Fruit fly (Drosophila melanogaster) whole organism, embryonic: Measurements from ENCODE around the gene CG17930.

ENCODE experiments used
- Bgb ChIP-seq: fragments of 200-800 bp; sonication (Bioruptor generic); IDR thresholded peaks from 2 replicates; pipeline ENCODE4 v1.3.6; 2022; ENCODE audit warnings: missing biosample characterization, missing genetic modification characterization; ENCODE audit not compliant: partially characterized antibody
- BtbVII ChIP-seq: fragments of 200-800 bp; sonication (Bioruptor generic); optimal IDR thresholded peaks from 3 replicates; lab custom pipeline; 2017; ENCODE audit warnings: missing biosample characterization, mild to moderate bottlenecking, missing genetic modification characterization
- Bteb2 ChIP-seq: fragments of 200-800 bp; sonication (Bioruptor generic); optimal IDR thresholded peaks from 2 replicates; lab custom pipeline; 2016; ENCODE audit warnings: missing biosample characterization, missing genetic modification characterization
- CG15514 ChIP-seq: fragments of 200-800 bp; sonication (Bioruptor generic); optimal IDR thresholded peaks from 3 replicates; lab custom pipeline; 2017; ENCODE audit warnings: missing biosample characterization, missing genetic modification characterization, mild to moderate bottlenecking, moderate library complexity, missing genetic modification reagents
- CG17568 ChIP-seq: fragments of 200-800 bp; sonication (Bioruptor generic); optimal IDR thresholded peaks from 2 replicates; lab custom pipeline; 2018; ENCODE audit warnings: missing biosample characterization, mild to moderate bottlenecking, missing genetic modification characterization, moderate library complexity
- CG2129 ChIP-seq: fragments of 200-800 bp; sonication (Bioruptor generic); IDR thresholded peaks from 2 replicates; pipeline ENCODE4 v1.3.6; 2022; ENCODE audit warnings: missing biosample characterization, missing genetic modification characterization; ENCODE audit not compliant: partially characterized antibody
- CG31224 ChIP-seq: fragments of 200-800 bp; sonication (Bioruptor generic); IDR thresholded peaks from 2 replicates; pipeline ENCODE4 v1.3.6; 2022; ENCODE audit warnings: missing biosample characterization, missing genetic modification characterization
- CG31441 ChIP-seq: fragments of 200-800 bp; sonication (Bioruptor generic); IDR thresholded peaks from 2 replicates; pipeline ENCODE4 v1.3.6; 2022; ENCODE audit warnings: missing biosample characterization, missing genetic modification characterization
- CG32767 ChIP-seq: fragments of 200-800 bp; sonication (Bioruptor generic); IDR thresholded peaks from 2 replicates; pipeline ENCODE4 v1.3.6; 2022; ENCODE audit warnings: missing biosample characterization, missing genetic modification characterization
- CG32772 ChIP-seq: fragments of 200-800 bp; sonication (Bioruptor generic); IDR thresholded peaks from 2 replicates; pipeline ENCODE4 v1.3.6; 2022; ENCODE audit warnings: missing biosample characterization, missing genetic modification characterization
- CG3838 ChIP-seq: fragments of 200-800 bp; sonication (Bioruptor generic); optimal IDR thresholded peaks from 3 replicates; lab custom pipeline; 2016; ENCODE audit warnings: missing biosample characterization, missing genetic modification characterization
- CG4707 ChIP-seq: fragments of 200-800 bp; sonication (Bioruptor generic); optimal IDR thresholded peaks from 2 replicates; lab custom pipeline; 2018; ENCODE audit warnings: missing biosample characterization, mild to moderate bottlenecking, missing genetic modification characterization, moderate library complexity
- CG6254 ChIP-seq: fragments of 200-800 bp; sonication (Bioruptor generic); optimal IDR thresholded peaks from 3 replicates; lab custom pipeline; 2017; ENCODE audit warnings: mild to moderate bottlenecking, missing biosample characterization, missing genetic modification reagents, missing genetic modification characterization
- CG6683 ChIP-seq: fragments of 200-800 bp; sonication (Bioruptor generic); optimal IDR thresholded peaks from 2 replicates; lab custom pipeline; 2017; ENCODE audit warnings: missing biosample characterization, mild to moderate bottlenecking, missing genetic modification characterization, missing genetic modification reagents
- CG6765 ChIP-seq: fragments of 200-800 bp; sonication (Bioruptor generic); optimal IDR thresholded peaks from 3 replicates; lab custom pipeline; 2017; ENCODE audit warnings: missing biosample characterization, mild to moderate bottlenecking, missing genetic modification characterization
- CG8089 ChIP-seq: fragments of 200-800 bp; sonication (Bioruptor generic); optimal IDR thresholded peaks from 3 replicates; lab custom pipeline; 2016; ENCODE audit warnings: missing biosample characterization, missing genetic modification characterization
- CG8290 ChIP-seq, 3 experiments: fragments of 200-800 bp; sonication (Bioruptor generic); optimal IDR thresholded peaks; 2 replicates each; lab custom pipeline; 2016 to 2019; ENCODE audit warnings: missing biosample characterization in 3 of 3, missing genetic modification characterization in 3 of 3, mild to moderate bottlenecking in 2 of 3, moderate library complexity in 1 of 3
- CHES-1-like ChIP-seq: fragments of 200-800 bp; sonication (Bioruptor generic); optimal IDR thresholded peaks from 2 replicates; lab custom pipeline; 2016; ENCODE audit warnings: missing biosample characterization, missing genetic modification characterization
- CoRest ChIP-seq: fragments of 200-800 bp; sonication (Bioruptor generic); optimal IDR thresholded peaks from 3 replicates; lab custom pipeline; 2018; ENCODE audit warnings: missing biosample characterization, mild to moderate bottlenecking, missing genetic modification characterization, moderate library complexity
- Dfd ChIP-seq, 2 experiments: fragments of >200 bp; optimal IDR thresholded peaks; 2 replicates each; lab custom pipeline; 2017; ENCODE audit warnings: missing biosample characterization in 2 of 2, missing genetic modification characterization in 2 of 2
- Ets97D ChIP-seq: fragments of 200-800 bp; sonication (Bioruptor generic); optimal IDR thresholded peaks from 3 replicates; lab custom pipeline; 2016; ENCODE audit warnings: missing biosample characterization, missing genetic modification characterization
- H15 ChIP-seq: fragments of 200-800 bp; sonication (Bioruptor generic); IDR thresholded peaks from 3 replicates; pipeline ENCODE4 v1.3.6; 2022; ENCODE audit warnings: missing biosample characterization, missing genetic modification characterization
- Mad ChIP-seq: fragments of 200-800 bp; sonication (Bioruptor generic); optimal IDR thresholded peaks from 2 replicates; lab custom pipeline; 2016; ENCODE audit warnings: missing biosample characterization, missing genetic modification characterization
- Med ChIP-seq: fragments of 200-800 bp; sonication (Bioruptor generic); peaks from one replicate; lab custom pipeline; 2016; ENCODE audit warnings: missing biosample characterization, missing genetic modification characterization, mild to moderate bottlenecking, inconsistent platforms, moderate library complexity
- Mrtf ChIP-seq: fragments of 200-800 bp; sonication (Bioruptor generic); IDR thresholded peaks from 3 replicates; pipeline ENCODE4 v1.3.6; 2022; ENCODE audit warnings: missing biosample characterization, missing genetic modification characterization
- NC2α ChIP-seq: fragments of 200-800 bp; sonication (Bioruptor generic); optimal IDR thresholded peaks from 2 replicates; lab custom pipeline; 2016; ENCODE audit warnings: missing biosample characterization, missing genetic modification characterization
- Nf-YB ChIP-seq: fragments of 200-800 bp; sonication (Bioruptor generic); optimal IDR thresholded peaks from 3 replicates; lab custom pipeline; 2019; ENCODE audit warnings: missing biosample characterization, mild to moderate bottlenecking, missing genetic modification characterization, moderate library complexity
- PHDP ChIP-seq: fragments of 200-800 bp; sonication (Bioruptor generic); optimal IDR thresholded peaks from 3 replicates; lab custom pipeline; 2018; ENCODE audit warnings: missing biosample characterization, mild to moderate bottlenecking, missing genetic modification characterization, moderate library complexity
- Rx ChIP-seq: fragments of 200-800 bp; sonication (Bioruptor generic); IDR thresholded peaks from 2 replicates; pipeline ENCODE4 v1.3.6; 2022; ENCODE audit warnings: missing biosample characterization, missing genetic modification characterization
- Sin3A ChIP-seq: fragments of >200 bp; optimal IDR thresholded peaks from 2 replicates; lab custom pipeline; 2018
- Vsx1 ChIP-seq: fragments of 200-800 bp; sonication (Bioruptor generic); optimal IDR thresholded peaks from 2 replicates; lab custom pipeline; 2017; ENCODE audit warnings: missing biosample characterization, mild to moderate bottlenecking, missing genetic modification characterization, missing genetic modification reagents
- bbx ChIP-seq: fragments of 200-800 bp; sonication (Bioruptor generic); IDR thresholded peaks from 2 replicates; pipeline ENCODE4 v1.3.6; 2022; ENCODE audit warnings: missing biosample characterization, missing genetic modification characterization; ENCODE audit not compliant: partially characterized antibody
- dpn ChIP-seq, 2 experiments: fragments of 200-800 bp; sonication (Bioruptor generic); optimal IDR thresholded peaks; 3 replicates each; lab custom pipeline; 2016; ENCODE audit warnings: missing biosample characterization in 2 of 2, missing genetic modification characterization in 2 of 2
- ewg ChIP-seq: fragments of 200-800 bp; sonication (Bioruptor generic); optimal IDR thresholded peaks from 3 replicates; lab custom pipeline; 2017; ENCODE audit warnings: mild to moderate bottlenecking, missing biosample characterization, missing genetic modification reagents, missing genetic modification characterization
- fu2 ChIP-seq: fragments of 200-800 bp; sonication (Bioruptor generic); optimal IDR thresholded peaks from 2 replicates; lab custom pipeline; 2016; ENCODE audit warnings: missing biosample characterization, missing genetic modification characterization
- gem ChIP-seq: fragments of 200-800 bp; sonication (Bioruptor generic); optimal IDR thresholded peaks from 2 replicates; lab custom pipeline; 2019; ENCODE audit warnings: missing biosample characterization, mild to moderate bottlenecking, missing genetic modification characterization, moderate library complexity
- grn ChIP-seq: fragments of 200-800 bp; sonication (Bioruptor generic); optimal IDR thresholded peaks from 3 replicates; lab custom pipeline; 2017; ENCODE audit warnings: missing biosample characterization, missing genetic modification characterization
- gro ChIP-seq: fragments of 200-800 bp; sonication (Bioruptor generic); optimal IDR thresholded peaks from 2 replicates; lab custom pipeline; 2016; ENCODE audit warnings: missing biosample characterization, missing genetic modification characterization
- jigr1 ChIP-seq: fragments of 200-800 bp; sonication (Bioruptor generic); IDR thresholded peaks from 3 replicates; pipeline ENCODE4 v1.3.6; 2022; ENCODE audit warnings: missing biosample characterization, missing genetic modification characterization
- kah ChIP-seq: fragments of 200-800 bp; sonication (Bioruptor generic); optimal IDR thresholded peaks from 2 replicates; lab custom pipeline; 2018; ENCODE audit warnings: missing biosample characterization, mild to moderate bottlenecking, missing genetic modification characterization
- nmo ChIP-seq: fragments of 200-800 bp; sonication (Bioruptor generic); optimal IDR thresholded peaks from 2 replicates; lab custom pipeline; 2018; ENCODE audit warnings: missing biosample characterization, mild to moderate bottlenecking, missing genetic modification characterization, moderate library complexity
- onecut ChIP-seq: fragments of 200-800 bp; sonication (Bioruptor generic); IDR thresholded peaks from 2 replicates; pipeline ENCODE4 v1.3.6; 2022; ENCODE audit warnings: missing biosample characterization, missing genetic modification characterization
- pb ChIP-seq: fragments of 200-800 bp; sonication (Bioruptor generic); optimal IDR thresholded peaks from 3 replicates; lab custom pipeline; 2016; ENCODE audit warnings: missing biosample characterization, missing genetic modification characterization
- peb ChIP-seq: fragments of 200-800 bp; sonication (Bioruptor generic); IDR thresholded peaks from 2 replicates; pipeline ENCODE4 v1.3.6; 2022; ENCODE audit warnings: missing biosample characterization, missing genetic modification characterization
- pros ChIP-seq: fragments of 200-800 bp; sonication (Bioruptor generic); optimal IDR thresholded peaks from 3 replicates; lab custom pipeline; 2019; ENCODE audit warnings: missing biosample characterization, mild to moderate bottlenecking, missing genetic modification characterization, moderate library complexity
- row ChIP-seq: fragments of 200-800 bp; sonication (Bioruptor generic); IDR thresholded peaks from 3 replicates; pipeline ENCODE4 v1.3.6; 2022; ENCODE audit warnings: missing biosample characterization, missing genetic modification characterization
- sc ChIP-seq, 3 experiments: fragments of >200 bp in 2 of 3; fragments of 200-800 bp in 1 of 3; sonication (Bioruptor generic) in 1 of 3; optimal IDR thresholded peaks; 2 replicates in 2 of 3; 3 replicates in 1 of 3; lab custom pipeline; 2017; ENCODE audit warnings: mild to moderate bottlenecking in 1 of 3, missing biosample characterization in 1 of 3, missing genetic modification characterization in 1 of 3, missing genetic modification reagents in 1 of 3
- sima ChIP-seq: fragments of 200-800 bp; sonication (Bioruptor generic); optimal IDR thresholded peaks from 2 replicates; lab custom pipeline; 2016; ENCODE audit warnings: missing biosample characterization, missing genetic modification characterization
- stwl ChIP-seq: fragments of 200-800 bp; sonication (Bioruptor generic); optimal IDR thresholded peaks from 3 replicates; lab custom pipeline; 2018; ENCODE audit warnings: missing biosample characterization, mild to moderate bottlenecking, missing genetic modification characterization, moderate library complexity
- zen ChIP-seq: fragments of 200-800 bp; sonication (Bioruptor generic); optimal IDR thresholded peaks from 3 replicates; lab custom pipeline; 2018; ENCODE audit warnings: missing biosample characterization, mild to moderate bottlenecking, missing genetic modification characterization, moderate library complexity

The CG17930 gene

DNA sequence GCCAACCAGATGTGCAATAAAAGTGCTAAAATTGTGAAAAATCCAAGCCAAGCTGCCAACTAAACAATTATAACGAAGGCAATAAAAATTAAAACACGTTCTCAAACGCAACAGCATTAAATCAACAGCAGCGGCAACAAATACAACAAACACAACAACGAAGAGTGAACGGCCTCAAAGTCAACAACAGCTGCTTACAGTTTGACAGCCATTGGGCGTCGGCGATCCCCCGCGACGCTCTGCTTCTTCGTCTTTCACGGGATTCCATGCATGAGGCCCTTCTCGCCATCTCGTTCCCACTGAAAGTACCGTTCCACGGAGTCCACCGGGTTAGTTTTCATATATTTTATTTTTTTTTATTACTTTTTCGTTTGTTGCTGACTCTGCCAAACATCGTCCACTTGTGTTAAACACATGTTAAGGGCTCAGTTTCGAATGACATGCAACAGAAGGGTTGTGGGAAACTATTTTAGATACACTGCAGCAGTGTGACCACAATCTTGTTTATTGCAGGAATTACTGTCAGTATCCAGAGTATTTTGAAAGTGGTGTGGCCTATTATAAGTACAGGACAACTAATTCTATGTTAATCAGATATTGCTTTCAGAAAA lies 45.5 kb upstream of the CG17930 start (continued):
- no peak for TF ChIP-seq jigr1 (GFP tag; lab: Robert Waterston, UW)
- TF ChIP-seq CG6254 = peak; percentile 11
- TF ChIP-seq CG4707 = no peak
- no peak for TF ChIP-seq sc (optimal IDR thresholded peaks at IDR 0.05; lab: Kevin White, UChicago)
- TF ChIP-seq sc (GFP tag; optimal IDR thresholded peaks at IDR 0.05; lab: Kevin White, UChicago) = peak; percentile 24
- TF ChIP-seq sima (GFP tag; lab: Kevin White, UChicago) = no peak
- no peak for TF ChIP-seq CG2129 (GFP tag; lab: Robert Waterston, UW)
- no peak for TF ChIP-seq CG15514 (GFP tag; lab: Kevin White, UChicago)
- TF ChIP-seq pros (GFP tag; lab: Kevin White, UChicago) = peak; percentile 68
- TF ChIP-seq Ets97D (GFP tag; lab: Kevin White, UChicago) = no peak
- TF ChIP-seq CHES-1-like = peak; percentile 0
- peak; percentile 72 for TF ChIP-seq Med (GFP tag; lab: Kevin White, UChicago)
- peak in 1 of 2 experiments; percentile 7 for TF ChIP-seq dpn (GFP tag; optimal IDR thresholded peaks at IDR 0.05; lab: Kevin White, UChicago)
- no peak for TF ChIP-seq Rx
- TF ChIP-seq zen (tag; lab: Kevin White, UChicago) = no peak
- no peak for TF ChIP-seq Vsx1 (GFP tag; lab: Kevin White, UChicago)
- TF ChIP-seq Dfd (GFP tag; optimal IDR thresholded peaks at IDR 0.05; lab: Kevin White, UChicago) = no peak
- TF ChIP-seq H15 (GFP tag; lab: Robert Waterston, UW) = no peak
- TF ChIP-seq grn = no peak
- peak; percentile 46 for TF ChIP-seq CG8290 (GFP tag; optimal IDR thresholded peaks at IDR 0.05; lab: Kevin White, UChicago)
- TF ChIP-seq CG8290 (tag; optimal IDR thresholded peaks at IDR 0.05; lab: Kevin White, UChicago) = peak; percentile 19 to 35
- peak; percentile 8 for TF ChIP-seq Mad (GFP tag; lab: Kevin White, UChicago)
- peak; percentile 33; the same call in 1 of the 2 replicates for TF ChIP-seq CG32767 (GFP tag; lab: Robert Waterston, UW)
- TF ChIP-seq Bteb2 (GFP tag; lab: Kevin White, UChicago) = no peak
- no peak for TF ChIP-seq CG31224 (GFP tag; lab: Robert Waterston, UW)
- no peak for TF ChIP-seq Sin3A
- peak; percentile 98 for TF ChIP-seq stwl (tag; lab: Kevin White, UChicago)
- no peak for TF ChIP-seq peb (GFP tag; lab: Robert Waterston, UW)
- no peak for TF ChIP-seq Mrtf (GFP tag; lab: Robert Waterston, UW)
- no peak for TF ChIP-seq ewg (GFP tag; lab: Kevin White, UChicago)
- TF ChIP-seq CG8089 (GFP tag; lab: Kevin White, UChicago) = no peak
- TF ChIP-seq CG31441 = no peak
- TF ChIP-seq fu2 = no peak
- no peak for TF ChIP-seq PHDP (tag; lab: Kevin White, UChicago)
- TF ChIP-seq bbx (GFP tag; lab: Robert Waterston, UW) = no peak
- no peak for TF ChIP-seq row (GFP tag; lab: Robert Waterston, UW)
- no peak for TF ChIP-seq CoRest (tag; lab: Kevin White, UChicago)
- no peak for TF ChIP-seq gro (GFP tag; lab: Kevin White, UChicago)
- TF ChIP-seq BtbVII = no peak
- no peak for TF ChIP-seq CG6683 (GFP tag; lab: Kevin White, UChicago)
- TF ChIP-seq kah (GFP tag; lab: Kevin White, UChicago) = no peak
- peak; percentile 24 for TF ChIP-seq CG3838
- TF ChIP-seq gem (tag; lab: Kevin White, UChicago) = no peak
- TF ChIP-seq onecut (GFP tag; lab: Robert Waterston, UW) = no peak
- no peak for TF ChIP-seq Nf-YB (GFP tag; lab: Kevin White, UChicago)
- no peak for TF ChIP-seq CG6765 (GFP tag; lab: Kevin White, UChicago)
- TF ChIP-seq NC2α (GFP tag; lab: Kevin White, UChicago) = no peak
- TF ChIP-seq Bgb (GFP tag; lab: Robert Waterston, UW) = no peak
- TF ChIP-seq pb (GFP tag; lab: Kevin White, UChicago) = no peak
- TF ChIP-seq CG17568 (GFP tag; lab: Kevin White, UChicago) = no peak
- peak; percentile 28; the same call in 1 of the 2 replicates for TF ChIP-seq CG32772 (GFP tag; lab: Robert Waterston, UW)
- TF ChIP-seq nmo (GFP tag; lab: Kevin White, UChicago) = no peak
